Worm (Caenorhabditis elegans) whole organism, L4/young adult: Measurements from ENCODE around the gene lgc-34.

Source experiments
- W03F9.2 ChIP-seq: fragments of 150-350 bp; optimal IDR thresholded peaks from 2 replicates; lab custom pipeline; 2014; ENCODE audit warnings: missing biosample characterization, missing genetic modification characterization
- him-1 ChIP-seq: sonication (generic microtip); optimal IDR thresholded peaks from 2 replicates; lab custom pipeline; 2016; ENCODE audit warnings: missing genotype, missing genetic modification reagents, missing genetic modification characterization, missing compliant biosample characterization

ce11 chrII:506069-506468, 20.3 kb upstream of the lgc-34 start:
- TF ChIP-seq him-1 (tag; lab: Kevin White, UChicago) (no peak), W03F9.2 (tag; lab: Kevin White, UChicago) (no peak)
